Worm (Caenorhabditis elegans): Measurements from ENCODE around the gene ets-5.
A peak's percentile ranks its signal among the peaks of the same experiment; 100 is the strongest.

Gene ets-5

DNA sequence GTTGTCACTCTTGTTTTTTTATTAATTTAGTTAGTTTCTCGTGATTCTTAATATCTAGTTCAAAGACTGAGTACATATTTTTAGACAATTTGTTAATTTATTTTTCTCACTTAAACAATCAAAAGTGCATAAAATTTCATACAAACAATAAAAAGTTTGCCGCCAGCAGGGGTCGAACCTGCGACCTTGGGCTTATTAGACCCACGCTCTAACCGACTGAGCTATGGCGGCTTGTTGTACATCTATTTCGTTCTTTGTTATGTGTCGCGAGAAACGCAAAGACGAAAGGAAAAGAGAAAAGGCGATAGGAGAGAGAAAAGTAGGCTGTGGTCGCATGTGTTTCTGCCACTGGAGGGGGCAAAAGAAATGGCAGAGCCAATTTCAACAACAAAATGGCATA is 1.1 kb upstream of the ets-5 start (continued):
- TF ChIP-seq ZK185.1 (tag; optimal IDR thresholded peaks at IDR 0.05; ENCODE audit: poor library complexity, severe bottlenecking) = peak; percentile 70
- TF ChIP-seq F57A8.1 (GFP tag; optimal IDR thresholded peaks at IDR 0.05) = peak; percentile 73
- peak; percentile 63; the same call in 1 of the 2 replicates for TF ChIP-seq attf-6 (GFP tag; IDR thresholded peaks at IDR 0.05)
- no peak; the same call in 1 of the 2 replicates for TF ChIP-seq madf-8 (GFP tag; conservative IDR thresholded peaks at IDR 0.05)
- TF ChIP-seq ztf-6 (GFP tag; IDR thresholded peaks at IDR 0.05) = peak; percentile 23; the same call in 1 of the 2 replicates
- TF ChIP-seq B0019.2 (GFP tag; conservative IDR thresholded peaks at IDR 0.05) = no peak
- TF ChIP-seq snpc-1.3 (tag; optimal IDR thresholded peaks at IDR 0.05; ENCODE audit: insufficient read depth) = peak; percentile 90
- peak; percentile 90 for TF ChIP-seq dox-1 (GFP tag; IDR thresholded peaks at IDR 0.05)
- TF ChIP-seq lin-26 (GFP tag; IDR thresholded peaks at IDR 0.05) = peak; percentile 95
- peak; percentile 68 for TF ChIP-seq mcd-1 (GFP tag; IDR thresholded peaks at IDR 0.05)
- TF ChIP-seq cebp-1 (GFP tag; IDR thresholded peaks at IDR 0.05) = peak; percentile 59; the same call in 1 of the 2 replicates
- TF ChIP-seq cebp-1 (tag; optimal IDR thresholded peaks at IDR 0.05) = peak; percentile 83
- peak; percentile 56 for TF ChIP-seq snpc-4 (GFP tag; optimal IDR thresholded peaks at IDR 0.05)
- peak in 3 of 4 experiments; percentile 50 to 84 (median 76) for TF ChIP-seq snpc-4 (tag; optimal IDR thresholded peaks at IDR 0.05)
- 0 out of 2 replicates have a peak, but pooled peaks have one; percentile 34 for TF ChIP-seq zfh-2 (GFP tag; conservative IDR thresholded peaks at IDR 0.05)
- peak; percentile 75 for TF ChIP-seq unc-130 (GFP tag; optimal IDR thresholded peaks at IDR 0.05)
- TF ChIP-seq sdz-38 (tag; optimal IDR thresholded peaks at IDR 0.05) = no peak
- peak; percentile 61; the same call in 1 of the 2 replicates for TF ChIP-seq lir-1 (GFP tag; conservative IDR thresholded peaks at IDR 0.05)
- peak; percentile 75 for TF ChIP-seq B0035.1 (tag; optimal IDR thresholded peaks at IDR 0.05)
- TF ChIP-seq ama-1 (optimal IDR thresholded peaks at IDR 0.05) = no peak
- TF ChIP-seq ama-1 (GFP tag; optimal IDR thresholded peaks at IDR 0.05) = peak; percentile 57 to 75
- peak; percentile 81 for TF ChIP-seq K11D2.4 (GFP tag; IDR thresholded peaks at IDR 0.05)
- no peak for TF ChIP-seq F33H1.4 (GFP tag; IDR thresholded peaks at IDR 0.05)
- TF ChIP-seq ceh-40 (GFP tag; IDR thresholded peaks at IDR 0.05) = peak; percentile 53; the same call in 1 of the 2 replicates
- TF ChIP-seq F55B11.4 (tag; optimal IDR thresholded peaks at IDR 0.05; ENCODE audit: borderline replicate concordance, insufficient read depth) = no peak
- TF ChIP-seq ekl-4 (GFP tag; IDR thresholded peaks at IDR 0.05) = peak; percentile 69
- peak; percentile 62; the same call in 1 of the 2 replicates for TF ChIP-seq D2030.7 (GFP tag; IDR thresholded peaks at IDR 0.05)
- TF ChIP-seq F23B12.7 (tag; optimal IDR thresholded peaks at IDR 0.05; ENCODE audit: insufficient read depth) = peak; percentile 34
- TF ChIP-seq F22D6.2 (tag; optimal IDR thresholded peaks at IDR 0.05) = peak; percentile 69
- TF ChIP-seq aptf-2 (GFP tag; conservative IDR thresholded peaks at IDR 0.05) = no peak
- peak; percentile 89 for TF ChIP-seq ztf-26 (tag; optimal IDR thresholded peaks at IDR 0.05)
- TF ChIP-seq bed-1 (GFP tag; IDR thresholded peaks at IDR 0.05) = no peak
- TF ChIP-seq efl-1 (GFP tag; optimal IDR thresholded peaks at IDR 0.05) = no peak
- 0 out of 2 replicates have a peak, but pooled peaks have one; percentile 45 for TF ChIP-seq hsf-1 (GFP tag; IDR thresholded peaks at IDR 0.05)
- peak; percentile 76 for TF ChIP-seq lsy-27 (tag; optimal IDR thresholded peaks at IDR 0.05; ENCODE audit: borderline replicate concordance, insufficient read depth)
- TF ChIP-seq ztf-22 (GFP tag; optimal IDR thresholded peaks at IDR 0.05) = peak; percentile 66
- TF ChIP-seq madf-3 (GFP tag; IDR thresholded peaks at IDR 0.05) = peak; percentile 84
- peak; percentile 86 for TF ChIP-seq atf-7 (tag; optimal IDR thresholded peaks at IDR 0.05)
- peak; percentile 75 for TF ChIP-seq ceh-27 (GFP tag; optimal IDR thresholded peaks at IDR 0.05)
- peak; percentile 74; the same call in 1 of the 2 replicates for TF ChIP-seq ztf-28 (GFP tag; IDR thresholded peaks at IDR 0.05)
- TF ChIP-seq attf-5 (GFP tag; optimal IDR thresholded peaks at IDR 0.05) = peak; percentile 72
- TF ChIP-seq hlh-26 (GFP tag; conservative IDR thresholded peaks at IDR 0.05) = no peak
- TF ChIP-seq xnd-1 (tag; optimal IDR thresholded peaks at IDR 0.05) = no peak
- TF ChIP-seq nhr-179 (tag; optimal IDR thresholded peaks at IDR 0.05) = peak; percentile 49
- TF ChIP-seq rcor-1 (GFP tag; IDR thresholded peaks at IDR 0.05) = peak; percentile 83
- peak; percentile 4 for TF ChIP-seq lsl-1 (GFP tag; optimal IDR thresholded peaks at IDR 0.05)
- TF ChIP-seq egrh-3 (GFP tag; IDR thresholded peaks at IDR 0.05) = peak; percentile 51; the same call in 1 of the 2 replicates
- TF ChIP-seq hmg-1.2 (GFP tag; IDR thresholded peaks at IDR 0.05) = peak; percentile 86

Data from whole organism, young adult.